Fruit fly (Drosophila melanogaster): ENCODE measurements around the gene spn-A.

The spn-A gene

DNA sequence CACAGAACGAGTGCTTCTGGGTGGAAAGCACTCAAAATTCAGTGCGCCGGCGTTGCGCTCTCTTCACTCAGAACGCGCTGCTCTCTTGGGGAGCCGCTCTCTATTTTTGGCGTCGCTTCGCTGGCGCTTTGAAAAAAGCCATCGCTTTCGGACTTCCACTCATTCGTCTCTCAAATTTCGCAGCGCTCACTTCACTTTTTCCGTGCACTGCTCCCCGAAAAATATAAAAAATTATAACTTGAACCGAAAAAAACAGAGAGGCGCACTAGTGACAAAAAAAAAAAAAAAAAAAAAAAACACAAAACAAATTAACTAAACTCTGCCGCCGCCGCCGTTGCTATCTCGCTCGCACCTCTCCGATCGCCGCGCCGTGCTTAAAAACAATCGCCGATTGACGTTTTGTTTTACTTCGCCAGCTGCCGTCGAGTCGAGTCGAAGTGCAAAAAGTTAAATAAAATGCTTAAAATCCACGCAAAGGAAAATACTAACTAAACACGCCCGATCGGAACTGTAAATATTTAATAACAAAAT lies 43.6 kb upstream of the spn-A start (continued):
- TF ChIP-seq Lpt (GFP tag; optimal IDR thresholded peaks at IDR 0.05): no peak
- TF ChIP-seq CG32772 (GFP tag; IDR thresholded peaks at IDR 0.05): peak; percentile 74

DNA sequence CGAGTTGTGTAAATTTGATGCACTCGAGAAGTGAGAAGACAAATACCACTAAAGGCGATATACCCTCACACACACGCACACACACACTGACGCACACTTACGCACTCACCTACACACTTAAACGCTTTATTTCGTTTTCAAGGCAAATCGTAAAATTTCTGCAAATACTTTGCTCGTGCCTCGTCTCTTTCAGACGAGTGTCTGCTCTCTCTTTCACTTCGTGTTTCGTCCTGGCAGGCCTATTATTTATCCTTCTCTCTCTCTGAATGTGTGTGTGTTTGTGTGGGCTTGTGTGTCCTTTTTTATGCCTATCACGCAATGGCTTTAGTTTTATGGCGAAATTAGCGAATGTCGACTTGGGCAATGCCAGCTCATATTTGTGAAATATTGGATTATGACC lies 42.4 kb upstream of the spn-A start:
- peak; percentile 59; the same call in 1 of the 3 replicates for TF ChIP-seq z (GFP tag; IDR thresholded peaks at IDR 0.05)
- TF ChIP-seq MESR4 (GFP tag; optimal IDR thresholded peaks at IDR 0.05): no peak
- TF ChIP-seq gro (GFP tag; optimal IDR thresholded peaks at IDR 0.05): no peak
- peak; percentile 79 for TF ChIP-seq abd-A (tag; optimal IDR thresholded peaks at IDR 0.05)
- no peak for TF ChIP-seq CG9215 (GFP tag; IDR thresholded peaks at IDR 0.05)
- TF ChIP-seq CG16863 (GFP tag; optimal IDR thresholded peaks at IDR 0.05): no peak
- no peak for TF ChIP-seq CG3281 (GFP tag; optimal IDR thresholded peaks at IDR 0.05)
- peak; percentile 46 for TF ChIP-seq cg (GFP tag; optimal IDR thresholded peaks at IDR 0.05)
- 0 out of 4 replicates have a peak, but pooled peaks have one; percentile 11 for TF ChIP-seq chinmo (GFP tag; IDR thresholded peaks at IDR 0.05; ENCODE audit: partially characterized antibody)
- TF ChIP-seq CG13894 (tag; optimal IDR thresholded peaks at IDR 0.05): peak; percentile 42
- TF ChIP-seq Deaf1 (tag; optimal IDR thresholded peaks at IDR 0.05): peak; percentile 76
- TF ChIP-seq tio (GFP tag; optimal IDR thresholded peaks at IDR 0.05): no peak
- no peak for TF ChIP-seq Vsx1 (GFP tag; optimal IDR thresholded peaks at IDR 0.05)
- peak; percentile 8 to 44 for TF ChIP-seq Trl (optimal IDR thresholded peaks at IDR 0.05)
- TF ChIP-seq Trl (GFP tag; optimal IDR thresholded peaks at IDR 0.05): no peak

DNA sequence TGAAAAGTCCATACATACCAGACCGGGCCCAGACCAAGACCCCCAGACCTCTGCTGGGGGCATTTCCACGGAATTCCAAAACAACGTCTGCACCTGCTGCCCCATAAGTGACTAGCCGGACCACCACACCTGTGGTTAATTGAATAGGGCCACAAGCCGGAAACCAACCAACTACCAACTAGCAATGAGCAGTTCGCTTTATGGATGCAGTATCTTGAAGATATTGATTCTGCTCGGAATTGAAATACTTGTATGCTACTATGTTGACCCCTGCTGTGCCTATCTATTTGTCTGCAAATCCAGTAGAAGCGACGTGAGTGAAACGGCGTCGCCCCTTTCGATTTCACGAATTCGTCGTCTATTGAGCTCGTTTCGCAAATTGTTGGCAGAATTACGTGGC lies 40.0 kb upstream of the spn-A start:
- TF ChIP-seq CG10431 (GFP tag; optimal IDR thresholded peaks at IDR 0.05) (no peak), CG17829 (tag; optimal IDR thresholded peaks at IDR 0.05) (no peak), CG4424 (GFP tag; optimal IDR thresholded peaks at IDR 0.05) (no peak), stwl (tag; optimal IDR thresholded peaks at IDR 0.05) (no peak), CG10462 (GFP tag; optimal IDR thresholded peaks at IDR 0.05) (no peak), CoRest (tag; optimal IDR thresholded peaks at IDR 0.05) (no peak), C15 (GFP tag; IDR thresholded peaks at IDR 0.05) (no peak), Lpt (GFP tag; optimal IDR thresholded peaks at IDR 0.05) (no peak), D19A (tag; optimal IDR thresholded peaks at IDR 0.05) (no peak), zf30C (GFP tag; optimal IDR thresholded peaks at IDR 0.05) (no peak), NC2β (GFP tag; optimal IDR thresholded peaks at IDR 0.05) (no peak), ERR (GFP tag; optimal IDR thresholded peaks at IDR 0.05) (no peak), Opbp (GFP tag; IDR thresholded peaks at IDR 0.05; ENCODE audit: partially characterized antibody) (no peak), ac (GFP tag; optimal IDR thresholded peaks at IDR 0.05) (no peak), CG10366 (GFP tag; IDR thresholded peaks at IDR 0.05) (peak; percentile 25; the same call in 1 of the 2 replicates), CG17359 (tag; optimal IDR thresholded peaks at IDR 0.05) (peak; percentile 18), HLH54F (GFP tag; optimal IDR thresholded peaks at IDR 0.05) (no peak), CG32532 (GFP tag; IDR thresholded peaks at IDR 0.05) (peak; percentile 39; the same call in 1 of the 2 replicates), CG11696 (GFP tag; IDR thresholded peaks at IDR 0.05) (0 out of 2 replicates have a peak, but pooled peaks have one; percentile 59), ATbp (GFP tag; optimal IDR thresholded peaks at IDR 0.05) (peak; percentile 41), Xbp1 (GFP tag; optimal IDR thresholded peaks at IDR 0.05) (peak; percentile 17), gcm (GFP tag; optimal IDR thresholded peaks at IDR 0.05) (no peak), corto (GFP tag; optimal IDR thresholded peaks at IDR 0.05) (no peak), CG9727 (GFP tag; optimal IDR thresholded peaks at IDR 0.05) (no peak), CG13287 (GFP tag; IDR thresholded peaks at IDR 0.05; ENCODE audit: partially characterized antibody) (no peak), CG1602 (GFP tag; optimal IDR thresholded peaks at IDR 0.05) (no peak), tx (GFP tag; optimal IDR thresholded peaks at IDR 0.05) (no peak), bab2 (GFP tag; optimal IDR thresholded peaks at IDR 0.05) (peak; percentile 17), Nf-YB (GFP tag; optimal IDR thresholded peaks at IDR 0.05) (no peak), CG30431 (GFP tag; optimal IDR thresholded peaks at IDR 0.05) (no peak), trh (GFP tag; optimal IDR thresholded peaks at IDR 0.05) (no peak), vvl (GFP tag; IDR thresholded peaks at IDR 0.05) (no peak), Adf1 (GFP tag; IDR thresholded peaks at IDR 0.05) (no peak)
